Worm (Caenorhabditis elegans) whole organism, L1 larva: ENCODE results near the gene spig-7.

ENCODE experiments used
- fkh-10 ChIP-seq: sonication (generic microtip); optimal IDR thresholded peaks from 2 replicates; lab custom pipeline; 2017; ENCODE audit warnings: missing biosample characterization, missing genetic modification reagents, missing genetic modification characterization
- lsy-2 ChIP-seq, 2 experiments: fragments of 150-350 bp; optimal IDR thresholded peaks; 2 replicates each; lab custom pipeline; 2014; ENCODE audit warnings: missing biosample characterization in 2 of 2, missing genetic modification characterization in 2 of 2
- mep-1 ChIP-seq: fragments of 150-350 bp; optimal IDR thresholded peaks from 2 replicates; lab custom pipeline; 2014; ENCODE audit warnings: missing biosample characterization, missing genetic modification characterization
- skn-1 ChIP-seq: fragments of 150-350 bp; optimal IDR thresholded peaks from 2 replicates; lab custom pipeline; 2014; ENCODE audit warnings: missing biosample characterization, missing genetic modification characterization
- tbx-2 ChIP-seq: sonication (generic microtip); optimal IDR thresholded peaks from 2 replicates; lab custom pipeline; 2016; ENCODE audit warnings: missing genetic modification characterization, missing compliant biosample characterization

ce11 chrV:1455280-1455679, 39.3 kb upstream of the spig-7 start:
- TF ChIP-seq fkh-10 (GFP tag; lab: Kevin White, UChicago) (no peak), tbx-2 (tag; lab: Kevin White, UChicago) (no peak), skn-1 (no peak), mep-1 (no peak), lsy-2 (tag; optimal IDR thresholded peaks at IDR 0.05; lab: Kevin White, UChicago) (no peak)
